Fruit fly (Drosophila melanogaster) whole organism, embryonic: ENCODE data around the gene Tpr2.

Experiments
- Abd-B ChIP-seq: fragments of 200-800 bp; sonication (Bioruptor generic); optimal IDR thresholded peaks from 2 replicates; lab custom pipeline; 2018; ENCODE audit warnings: missing biosample characterization, mild to moderate bottlenecking, missing genetic modification characterization, moderate library complexity
- Antp ChIP-seq: fragments of 200-800 bp; sonication (Bioruptor generic); optimal IDR thresholded peaks from 3 replicates; lab custom pipeline; 2016; ENCODE audit warnings: missing biosample characterization, missing genetic modification characterization
- CG10274 ChIP-seq: fragments of 200-800 bp; sonication (Bioruptor generic); optimal IDR thresholded peaks from 3 replicates; lab custom pipeline; 2017; ENCODE audit warnings: missing biosample characterization, mild to moderate bottlenecking, missing genetic modification characterization
- CG10431 ChIP-seq: fragments of 200-800 bp; sonication (Bioruptor generic); optimal IDR thresholded peaks from 3 replicates; lab custom pipeline; 2018; ENCODE audit warnings: missing biosample characterization, mild to moderate bottlenecking, missing genetic modification characterization
- CG10654 ChIP-seq: fragments of 200-800 bp; sonication (Bioruptor generic); optimal IDR thresholded peaks from 2 replicates; lab custom pipeline; 2016; ENCODE audit warnings: missing biosample characterization, missing genetic modification characterization
- CG11398 ChIP-seq: fragments of 200-800 bp; sonication (Bioruptor generic); optimal IDR thresholded peaks from 2 replicates; lab custom pipeline; 2016; ENCODE audit warnings: missing biosample characterization, missing genetic modification characterization
- CG11695 ChIP-seq: fragments of 200-800 bp; sonication (Bioruptor generic); IDR thresholded peaks from 3 replicates; pipeline ENCODE4 v1.3.6; 2022; ENCODE audit warnings: missing biosample characterization, missing genetic modification characterization
- CG13296 ChIP-seq: fragments of 200-800 bp; sonication (Bioruptor generic); optimal IDR thresholded peaks from 3 replicates; lab custom pipeline; 2018; ENCODE audit warnings: missing biosample characterization, mild to moderate bottlenecking, missing genetic modification characterization
- CG13624 ChIP-seq: fragments of 200-800 bp; sonication (Bioruptor generic); optimal IDR thresholded peaks from 2 replicates; lab custom pipeline; 2016; ENCODE audit warnings: missing biosample characterization, missing genetic modification characterization
- CG14667 ChIP-seq: fragments of 200-800 bp; sonication (Bioruptor generic); IDR thresholded peaks from 2 replicates; pipeline ENCODE4 v1.3.6; 2022; ENCODE audit warnings: missing biosample characterization, missing genetic modification characterization
- CG15479 ChIP-seq: fragments of 200-800 bp; sonication (Bioruptor generic); optimal IDR thresholded peaks from 3 replicates; lab custom pipeline; 2019; ENCODE audit warnings: missing biosample characterization, mild to moderate bottlenecking, missing genetic modification characterization, moderate library complexity
- CG2116 ChIP-seq: fragments of 200-800 bp; sonication (Bioruptor generic); optimal IDR thresholded peaks from 3 replicates; lab custom pipeline; 2018; ENCODE audit warnings: missing biosample characterization, mild to moderate bottlenecking, missing genetic modification characterization
- CG3407 ChIP-seq: fragments of 200-800 bp; sonication (Bioruptor generic); optimal IDR thresholded peaks from 2 replicates; lab custom pipeline; 2018; ENCODE audit warnings: missing biosample characterization, mild to moderate bottlenecking, missing genetic modification characterization
- CG3726 ChIP-seq: fragments of 200-800 bp; sonication (Bioruptor generic); IDR thresholded peaks from 3 replicates; pipeline ENCODE4, ENCODE4 v1.3.6; 2022; ENCODE audit warnings: missing biosample characterization, missing genetic modification characterization
- CG4707 ChIP-seq: fragments of 200-800 bp; sonication (Bioruptor generic); optimal IDR thresholded peaks from 2 replicates; lab custom pipeline; 2018; ENCODE audit warnings: missing biosample characterization, mild to moderate bottlenecking, missing genetic modification characterization, moderate library complexity
- CG4820 ChIP-seq: fragments of 200-800 bp; sonication (Bioruptor generic); optimal IDR thresholded peaks from 3 replicates; lab custom pipeline; 2016; ENCODE audit warnings: missing biosample characterization, missing genetic modification characterization
- CG9876 ChIP-seq: fragments of 200-800 bp; sonication (Bioruptor generic); optimal IDR thresholded peaks from 2 replicates; lab custom pipeline; 2016; ENCODE audit warnings: missing biosample characterization, missing genetic modification characterization
- D19A ChIP-seq: fragments of 200-800 bp; optimal IDR thresholded peaks from 3 replicates; lab custom pipeline; 2019; ENCODE audit warnings: missing biosample characterization, mild to moderate bottlenecking, missing genetic modification characterization, moderate library complexity
- GATAe ChIP-seq: fragments of 200-800 bp; sonication (Bioruptor generic); conservative IDR thresholded peaks from 2 replicates; pipeline ENCODE4 v1.3.6; 2022; ENCODE audit warnings: missing biosample characterization, missing genetic modification characterization
- H2.0 ChIP-seq: fragments of 200-800 bp; sonication (Bioruptor generic); IDR thresholded peaks from 2 replicates; pipeline ENCODE4 v1.3.6; 2022; ENCODE audit warnings: missing biosample characterization, missing genetic modification characterization
- Hey ChIP-seq: fragments of 200-800 bp; sonication (Bioruptor generic); optimal IDR thresholded peaks from 3 replicates; lab custom pipeline; 2018; ENCODE audit warnings: missing biosample characterization, mild to moderate bottlenecking, missing genetic modification characterization
- Max ChIP-seq: fragments of 200-800 bp; sonication (Bioruptor generic); optimal IDR thresholded peaks from 2 replicates; lab custom pipeline; 2016; ENCODE audit warnings: missing biosample characterization, mild to moderate bottlenecking, missing genetic modification characterization
- Myb ChIP-seq: fragments of 200-800 bp; sonication (Bioruptor generic); optimal IDR thresholded peaks from 2 replicates; lab custom pipeline; 2016; ENCODE audit warnings: missing biosample characterization, missing genetic modification characterization
- Nf-YC ChIP-seq: fragments of 200-800 bp; optimal IDR thresholded peaks from 3 replicates; lab custom pipeline; 2019; ENCODE audit warnings: missing biosample characterization, mild to moderate bottlenecking, missing genetic modification characterization, moderate library complexity
- Pdp1 ChIP-seq, 2 experiments: fragments of 200-800 bp; sonication (Bioruptor generic); optimal IDR thresholded peaks; 3 replicates each; lab custom pipeline; 2016; ENCODE audit warnings: missing biosample characterization in 2 of 2, missing genetic modification characterization in 2 of 2, mild to moderate bottlenecking in 1 of 2, moderate library complexity in 1 of 2
- Scr ChIP-seq: fragments of 200-800 bp; sonication (Bioruptor generic); IDR thresholded peaks from 2 replicates; pipeline ENCODE4 v1.3.6; 2022; ENCODE audit warnings: missing biosample characterization, missing genetic modification characterization; ENCODE audit not compliant: partially characterized antibody
- TFAM ChIP-seq: fragments of 200-800 bp; sonication (Bioruptor generic); optimal IDR thresholded peaks from 2 replicates; lab custom pipeline; 2017; ENCODE audit warnings: missing biosample characterization, missing genetic modification characterization, inconsistent platforms
- ap ChIP-seq: fragments of 200-800 bp; sonication (Bioruptor generic); IDR thresholded peaks from 2 replicates; pipeline ENCODE4 v1.3.6; 2022; ENCODE audit warnings: missing biosample characterization, missing genetic modification characterization
- cad ChIP-seq: fragments of >200 bp; optimal IDR thresholded peaks from 2 replicates; lab custom pipeline; 2017; ENCODE audit warnings: missing biosample characterization, missing genetic modification characterization
- danr ChIP-seq: fragments of 200-800 bp; sonication (Bioruptor generic); IDR thresholded peaks from 2 replicates; pipeline ENCODE4 v1.3.6; 2022; ENCODE audit warnings: missing biosample characterization, missing genetic modification characterization
- dati ChIP-seq: fragments of 200-800 bp; sonication (Bioruptor generic); IDR thresholded peaks from 2 replicates; pipeline ENCODE4 v1.3.6; 2022; ENCODE audit warnings: missing biosample characterization, missing genetic modification characterization
- dpn ChIP-seq, 2 experiments: fragments of 200-800 bp; sonication (Bioruptor generic); optimal IDR thresholded peaks; 3 replicates each; lab custom pipeline; 2016; ENCODE audit warnings: missing biosample characterization in 2 of 2, missing genetic modification characterization in 2 of 2
- dysf ChIP-seq: fragments of 200-800 bp; sonication (Bioruptor generic); IDR thresholded peaks from 3 replicates; pipeline ENCODE4 v1.3.6; 2022; ENCODE audit warnings: missing biosample characterization, missing genetic modification characterization
- esg ChIP-seq: fragments of 200-800 bp; sonication (Bioruptor generic); conservative IDR thresholded peaks from 2 replicates; pipeline ENCODE4 v1.3.6; 2022; ENCODE audit warnings: missing biosample characterization, missing genetic modification characterization
- grau ChIP-seq: fragments of 200-800 bp; optimal IDR thresholded peaks from 3 replicates; lab custom pipeline; 2019; ENCODE audit warnings: missing biosample characterization, mild to moderate bottlenecking, missing genetic modification characterization, moderate library complexity
- jing ChIP-seq: fragments of 200-800 bp; sonication (Bioruptor generic); optimal IDR thresholded peaks from 2 replicates; lab custom pipeline; 2018; ENCODE audit warnings: missing biosample characterization, mild to moderate bottlenecking, missing genetic modification characterization
- jumu ChIP-seq: fragments of 200-800 bp; sonication (Bioruptor generic); optimal IDR thresholded peaks from 3 replicates; lab custom pipeline; 2016; ENCODE audit warnings: missing biosample characterization, missing genetic modification characterization
- luna ChIP-seq: fragments of 200-800 bp; sonication (Bioruptor generic); optimal IDR thresholded peaks from 2 replicates; lab custom pipeline; 2016; ENCODE audit warnings: missing biosample characterization, missing genetic modification characterization
- mld ChIP-seq: fragments of 200-800 bp; sonication (Bioruptor generic); IDR thresholded peaks from 3 replicates; pipeline ENCODE4 v1.3.6; 2022; ENCODE audit warnings: missing biosample characterization, missing genetic modification characterization; ENCODE audit not compliant: partially characterized antibody
- toy ChIP-seq: fragments of 200-800 bp; sonication (Bioruptor generic); IDR thresholded peaks from 2 replicates; pipeline ENCODE4 v1.3.6; 2022; ENCODE audit warnings: missing biosample characterization, missing genetic modification characterization
- ttk ChIP-seq: fragments of 200-800 bp; sonication (Bioruptor generic); IDR thresholded peaks from 2 replicates; pipeline ENCODE4 v2.1.2; 2022; ENCODE audit warnings: missing biosample characterization, missing genetic modification characterization

The Tpr2 gene

DNA sequence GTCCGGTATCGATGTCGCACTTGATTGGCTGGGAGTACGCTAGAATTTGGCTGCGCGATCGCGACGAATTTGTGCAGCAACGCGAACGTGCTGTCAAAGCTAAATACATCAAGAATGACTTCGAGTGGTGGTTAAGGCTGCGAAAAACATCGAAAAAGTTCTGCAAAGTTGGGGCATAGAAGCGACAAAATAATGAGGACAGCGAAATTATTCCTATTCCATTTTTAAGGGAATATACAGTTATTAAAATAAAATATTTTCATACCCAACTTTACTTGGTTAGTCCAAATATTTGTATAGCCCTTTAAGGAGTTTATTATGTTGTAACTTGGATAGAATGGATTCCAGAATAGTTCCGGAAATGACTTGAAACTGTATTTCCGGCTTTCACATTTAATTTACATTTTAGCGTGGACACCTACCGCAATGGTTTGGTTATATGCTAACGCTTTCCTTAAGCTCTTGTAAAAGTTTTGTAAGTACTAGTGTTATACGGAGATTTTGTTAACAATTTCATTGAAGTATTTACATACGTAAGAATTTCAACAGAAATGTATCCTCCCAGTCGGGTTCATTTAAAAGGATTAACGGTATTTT, 51.8 kb downstream of the Tpr2 start (continued):
- peak; percentile 72 for TF ChIP-seq Hey (tag; lab: Kevin White, UChicago)
- TF ChIP-seq dati (GFP tag; lab: Robert Waterston, UW), result peak; percentile 57; the same call in 1 of the 2 replicates
- TF ChIP-seq esg (GFP tag; lab: Robert Waterston, UW), result no peak; the same call in 1 of the 2 replicates
- TF ChIP-seq D19A (tag; lab: Kevin White, UChicago), result no peak
- TF ChIP-seq jumu (GFP tag; lab: Kevin White, UChicago), result peak; percentile 20
- TF ChIP-seq TFAM (GFP tag; lab: Kevin White, UChicago), result no peak
- no peak for TF ChIP-seq GATAe (GFP tag; lab: Robert Waterston, UW)
- TF ChIP-seq CG14667, result no peak
- TF ChIP-seq Abd-B (GFP tag; lab: Kevin White, UChicago), result peak; percentile 20
- TF ChIP-seq dpn (GFP tag; optimal IDR thresholded peaks at IDR 0.05; lab: Kevin White, UChicago), result peak; percentile 53 to 56
- TF ChIP-seq danr (GFP tag; lab: Robert Waterston, UW), result no peak; the same call in 1 of the 2 replicates
- peak; percentile 2 for TF ChIP-seq CG13624 (GFP tag; lab: Kevin White, UChicago)
- TF ChIP-seq CG3407 (GFP tag; lab: Kevin White, UChicago), result peak; percentile 84
- TF ChIP-seq ttk (GFP tag; lab: Robert Waterston, UW), result peak; percentile 22; the same call in 1 of the 2 replicates
- TF ChIP-seq Antp (GFP tag; lab: Kevin White, UChicago), result peak; percentile 47
- peak; percentile 56 for TF ChIP-seq Nf-YC (tag; lab: Kevin White, UChicago)
- peak; percentile 75 for TF ChIP-seq CG11398 (GFP tag; lab: Kevin White, UChicago)
- peak; percentile 70 for TF ChIP-seq CG9876
- TF ChIP-seq H2.0, result peak; percentile 40; the same call in 1 of the 2 replicates
- no peak for TF ChIP-seq CG15479
- TF ChIP-seq grau (tag; lab: Kevin White, UChicago), result peak; percentile 70
- peak; percentile 68 for TF ChIP-seq CG2116 (GFP tag; lab: Kevin White, UChicago)
- no peak for TF ChIP-seq Scr
- TF ChIP-seq Pdp1 (GFP tag; optimal IDR thresholded peaks at IDR 0.05; lab: Kevin White, UChicago), result peak in 1 of 2 experiments; percentile 41
- TF ChIP-seq cad, result no peak
- no peak for TF ChIP-seq CG3726 (GFP tag; lab: Robert Waterston, UW)
- TF ChIP-seq luna (GFP tag; lab: Kevin White, UChicago), result peak; percentile 84
- peak; percentile 61; the same call in 2 of the 3 replicates for TF ChIP-seq dysf (GFP tag; lab: Robert Waterston, UW)
- peak; percentile 67 for TF ChIP-seq CG10274 (GFP tag; lab: Kevin White, UChicago)
- peak; percentile 63; the same call in 2 of the 3 replicates for TF ChIP-seq CG11695 (GFP tag; lab: Robert Waterston, UW)
- peak; percentile 58 for TF ChIP-seq jing (GFP tag; lab: Kevin White, UChicago)
- TF ChIP-seq ap, result 0 out of 2 replicates have a peak, but pooled peaks have one; percentile 34
- peak; percentile 74 for TF ChIP-seq CG10654 (GFP tag; lab: Kevin White, UChicago)
- TF ChIP-seq mld (GFP tag; lab: Robert Waterston, UW), result no peak
- peak; percentile 62 for TF ChIP-seq Myb (GFP tag; lab: Kevin White, UChicago)
- TF ChIP-seq Max (GFP tag; lab: Kevin White, UChicago), result no peak
- no peak for TF ChIP-seq CG4820
- TF ChIP-seq CG4707 (GFP tag; lab: Kevin White, UChicago), result peak; percentile 89
- TF ChIP-seq CG13296 (GFP tag; lab: Kevin White, UChicago), result peak; percentile 89
- peak; percentile 77 for TF ChIP-seq CG10431 (GFP tag; lab: Kevin White, UChicago)
- TF ChIP-seq toy (GFP tag; lab: Robert Waterston, UW), result no peak
